Worm (Caenorhabditis elegans): Measurements from ENCODE around the gene idpc-7.
A peak's percentile ranks its signal among the peaks of the same experiment; 100 is the strongest.

idpc-7 gene

DNA sequence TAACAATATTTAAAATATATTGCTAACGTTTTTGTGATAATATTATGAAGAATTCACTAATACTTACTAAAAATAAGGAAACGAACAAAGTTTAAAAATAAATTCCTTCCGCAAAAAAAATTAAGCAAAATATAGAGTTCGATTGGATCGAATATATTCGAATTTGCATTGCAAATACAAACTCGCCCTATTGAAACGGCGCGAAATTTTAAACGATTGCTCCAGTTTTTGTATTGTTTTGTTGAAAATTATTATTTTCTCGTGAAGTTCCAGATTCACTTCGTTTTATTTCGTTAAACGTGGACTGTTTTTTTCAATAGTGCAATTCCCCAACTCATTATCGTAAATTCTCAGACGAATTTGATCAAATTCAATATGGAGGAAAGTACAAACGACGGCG is 26.7 kb upstream of the idpc-7 start, which contains the start of the genes atl-1 and hcp-2:
atl-1 (minus strand) TSS at position 89 of the 400 bp plus-strand sequence.
hcp-2 (plus strand) TSS at position 353 of the 400 bp plus-strand sequence.
- TF ChIP-seq gmeb-1 (tag; optimal IDR thresholded peaks at IDR 0.05) (peak; percentile 45), alr-1 (tag; optimal IDR thresholded peaks at IDR 0.05) (no peak)

DNA sequence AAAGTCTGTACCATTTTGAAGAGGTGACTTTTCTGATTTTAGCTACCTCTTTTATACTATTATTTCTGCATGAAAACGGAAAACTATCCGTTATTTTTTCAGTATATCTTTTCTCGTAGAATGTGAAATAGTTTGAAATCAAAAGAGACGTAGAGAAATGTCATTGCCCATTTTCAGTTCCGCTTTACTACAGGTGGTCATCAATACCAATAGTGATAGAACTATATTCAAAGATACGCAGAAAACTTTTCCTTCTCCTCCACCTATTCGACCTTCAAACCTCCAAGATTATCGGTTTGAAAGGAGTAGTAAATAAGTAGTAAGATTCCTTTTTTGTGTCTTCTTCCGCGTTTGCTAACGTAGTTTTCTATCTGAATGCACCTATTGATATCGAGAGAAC is 14.5 kb upstream of the idpc-7 start, which contains the start of gene col-147:
col-147 (minus strand) TSS at position 26 of the 400 bp plus-strand sequence.
- no peak for TF ChIP-seq sem-4 (tag; optimal IDR thresholded peaks at IDR 0.05)
- TF ChIP-seq sma-3 (GFP tag; optimal IDR thresholded peaks at IDR 0.05), result peak; percentile 22
- peak; percentile 67 for TF ChIP-seq nhr-25 (tag; optimal IDR thresholded peaks at IDR 0.05)
- peak; percentile 10 for TF ChIP-seq fos-1 (tag; optimal IDR thresholded peaks at IDR 0.05)
- TF ChIP-seq blmp-1 (tag; optimal IDR thresholded peaks at IDR 0.05; ENCODE audit: insufficient read depth), result peak; percentile 73
- TF ChIP-seq crh-2 (tag; optimal IDR thresholded peaks at IDR 0.05), result peak; percentile 34
- TF ChIP-seq sma-9 (GFP tag; optimal IDR thresholded peaks at IDR 0.05), result peak; percentile 52
- TF ChIP-seq sma-9 (tag; optimal IDR thresholded peaks at IDR 0.05), result no peak
- TF ChIP-seq elt-1 (tag; optimal IDR thresholded peaks at IDR 0.05), result no peak
- TF ChIP-seq snpc-4 (tag; optimal IDR thresholded peaks at IDR 0.05), result no peak
- TF ChIP-seq mdl-1 (tag; optimal IDR thresholded peaks at IDR 0.05), result no peak

DNA sequence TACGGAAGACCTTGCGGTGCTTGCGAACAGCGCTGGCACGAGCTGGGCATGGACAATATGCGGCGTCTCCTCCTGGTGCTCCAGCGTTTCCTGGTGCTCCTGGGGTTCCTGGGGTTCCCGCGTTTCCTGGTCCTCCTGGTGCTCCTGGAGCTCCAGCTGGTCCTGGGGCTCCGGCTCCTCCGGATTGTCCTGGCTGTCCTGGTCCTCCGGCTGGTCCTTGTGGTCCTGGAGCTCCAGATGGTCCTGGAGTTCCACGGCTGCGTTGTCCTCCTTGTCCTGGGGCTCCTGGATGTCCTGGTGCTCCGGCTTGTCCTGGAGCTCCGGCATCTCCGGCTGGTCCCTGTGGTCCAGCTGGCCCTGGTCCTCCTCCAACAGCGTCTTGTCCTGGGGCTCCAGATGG is 13.5 kb upstream of the idpc-7 start:
- TF ChIP-seq skn-1 (tag; optimal IDR thresholded peaks at IDR 0.05) (no peak), ztf-4 (tag; optimal IDR thresholded peaks at IDR 0.05) (no peak), unc-62 (GFP tag; optimal IDR thresholded peaks at IDR 0.05) (no peak), peb-1 (tag; optimal IDR thresholded peaks at IDR 0.05) (no peak), elt-1 (tag; optimal IDR thresholded peaks at IDR 0.05) (no peak), nhr-10 (tag; optimal IDR thresholded peaks at IDR 0.05) (no peak), crh-2 (tag; optimal IDR thresholded peaks at IDR 0.05) (no peak), zag-1 (tag; optimal IDR thresholded peaks at IDR 0.05) (no peak), unc-55 (GFP tag; optimal IDR thresholded peaks at IDR 0.05) (no peak), alr-1 (tag; optimal IDR thresholded peaks at IDR 0.05) (no peak)

DNA sequence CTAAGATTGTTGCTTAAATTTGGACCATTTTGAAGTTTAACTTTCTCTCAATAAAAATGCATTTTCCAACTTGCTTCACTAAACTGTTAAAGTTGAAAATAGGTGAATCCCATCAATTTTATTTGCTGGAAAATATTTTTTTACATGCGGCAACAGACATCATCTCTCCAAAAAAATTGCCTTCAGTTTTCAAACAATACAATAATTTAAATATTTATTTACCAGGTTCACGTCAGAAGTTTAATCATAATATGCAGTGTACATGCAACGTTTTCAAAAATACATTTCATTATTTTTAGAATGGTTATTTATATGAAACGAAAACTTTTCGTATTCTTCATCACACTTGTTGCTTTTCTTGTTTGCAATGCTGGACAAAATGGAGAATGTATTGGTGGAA is 12.1 kb upstream of the idpc-7 start, which contains the start of gene T06E4.5:
T06E4.5 (plus strand) TSS at position 301 of the 400 bp plus-strand sequence.
- TF ChIP-seq nhr-77 (tag; optimal IDR thresholded peaks at IDR 0.05) (no peak), R02D3.7 (tag; optimal IDR thresholded peaks at IDR 0.05) (no peak), alr-1 (tag; optimal IDR thresholded peaks at IDR 0.05) (no peak), nhr-129 (tag; optimal IDR thresholded peaks at IDR 0.05) (no peak), gmeb-1 (tag; optimal IDR thresholded peaks at IDR 0.05) (no peak), unc-55 (GFP tag; optimal IDR thresholded peaks at IDR 0.05) (no peak), crh-2 (tag; optimal IDR thresholded peaks at IDR 0.05) (no peak), lsy-2 (tag; optimal IDR thresholded peaks at IDR 0.05) (no peak), unc-62 (GFP tag; optimal IDR thresholded peaks at IDR 0.05) (no peak), Y55F3AM.14 (GFP tag; optimal IDR thresholded peaks at IDR 0.05) (no peak), F13H6.1 (tag; optimal IDR thresholded peaks at IDR 0.05) (no peak), ztf-1 (GFP tag; conservative IDR thresholded peaks at IDR 0.05) (no peak), ztf-4 (tag; optimal IDR thresholded peaks at IDR 0.05) (no peak), mab-5 (tag; optimal IDR thresholded peaks at IDR 0.05) (no peak), sma-9 (GFP tag; optimal IDR thresholded peaks at IDR 0.05) (no peak), sma-9 (tag; optimal IDR thresholded peaks at IDR 0.05) (no peak), unc-39 (tag; optimal IDR thresholded peaks at IDR 0.05) (no peak), snpc-4 (tag; optimal IDR thresholded peaks at IDR 0.05) (no peak)

DNA sequence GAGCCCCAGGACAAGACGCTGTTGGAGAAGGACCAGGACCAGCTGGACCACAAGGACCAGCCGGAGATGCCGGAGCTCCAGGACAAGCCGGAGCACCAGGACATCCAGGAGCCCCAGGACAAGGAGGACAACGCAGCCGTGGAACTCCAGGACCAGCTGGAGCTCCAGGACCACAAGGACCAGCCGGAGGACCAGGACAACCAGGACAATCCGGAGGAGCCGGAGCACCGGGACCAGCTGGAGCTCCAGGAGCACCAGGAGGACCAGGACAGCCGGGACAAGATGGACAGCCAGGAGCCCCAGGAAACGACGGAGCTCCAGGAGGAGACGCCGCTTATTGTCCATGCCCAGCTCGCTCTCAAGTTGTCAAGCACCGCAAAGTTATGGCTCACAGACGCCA is 11.7 kb upstream of the idpc-7 start:
- TF ChIP-seq nhr-77 (tag; optimal IDR thresholded peaks at IDR 0.05), result no peak
- no peak for TF ChIP-seq lin-11 (tag; optimal IDR thresholded peaks at IDR 0.05)

DNA sequence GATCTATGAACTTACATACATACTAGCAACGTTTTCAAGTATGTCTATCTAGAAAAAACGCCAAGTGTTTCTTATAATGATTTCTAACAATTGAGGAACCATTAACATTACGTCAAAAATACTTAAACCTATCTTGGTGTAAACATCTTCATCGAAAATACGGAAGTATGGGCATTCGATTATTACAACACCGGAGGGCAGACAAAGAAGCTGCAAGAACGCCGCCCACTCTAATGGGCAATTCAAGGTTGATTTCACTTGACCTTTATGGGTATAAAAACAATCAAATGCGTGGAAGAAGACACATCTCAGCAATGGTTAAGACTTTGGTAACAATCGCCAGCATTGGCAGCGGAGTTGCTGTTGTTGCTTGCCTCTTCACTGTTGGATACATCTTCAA is 10.8 kb upstream of the idpc-7 start, which contains the start of gene col-146:
col-146 (plus strand) TSS at position 301 of the 400 bp plus-strand sequence.
- TF ChIP-seq ceh-82 (tag; optimal IDR thresholded peaks at IDR 0.05) (no peak), elt-3 (tag; optimal IDR thresholded peaks at IDR 0.05) (no peak), alr-1 (tag; optimal IDR thresholded peaks at IDR 0.05) (no peak), skn-1 (tag; optimal IDR thresholded peaks at IDR 0.05) (no peak)
